Worm (Caenorhabditis elegans): ENCODE measurements around the gene Y71H2AM.12.

Y71H2AM.12 gene

DNA sequence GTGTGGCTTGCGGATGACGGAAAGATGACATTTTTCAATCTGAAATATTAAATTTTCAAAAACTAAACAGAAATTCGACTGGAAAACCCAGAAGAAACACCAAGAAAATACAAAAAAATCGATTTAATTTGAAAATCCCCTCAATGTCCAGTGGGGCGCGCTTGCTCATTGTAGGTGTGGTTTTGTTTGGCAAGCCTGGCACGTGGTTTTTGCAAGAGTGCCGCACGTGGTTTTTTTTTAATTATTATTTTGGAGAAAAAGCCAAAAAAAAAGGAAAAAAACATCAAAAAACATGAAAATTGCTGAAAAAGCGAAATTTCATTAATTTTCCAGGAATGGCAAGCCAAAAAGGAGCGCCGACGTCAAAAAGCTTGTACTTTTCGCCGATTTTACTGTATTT, 34.7 kb upstream of the Y71H2AM.12 start, which contains the start of gene swsn-3 (continued):
- TF ChIP-seq zip-4 (GFP tag; optimal IDR thresholded peaks at IDR 0.05) (no peak), elt-3 (tag; optimal IDR thresholded peaks at IDR 0.05) (peak in 2 of 6 experiments; percentile 33 to 83), sox-4 (tag; optimal IDR thresholded peaks at IDR 0.05) (peak; percentile 83), alr-1 (tag; optimal IDR thresholded peaks at IDR 0.05; ENCODE audit: borderline replicate concordance) (no peak), ceh-82 (tag; optimal IDR thresholded peaks at IDR 0.05) (peak; percentile 56 to 88 (median 77)), fkh-4 (tag; optimal IDR thresholded peaks at IDR 0.05; ENCODE audit: borderline replicate concordance) (peak; percentile 44), nhr-237 (tag; optimal IDR thresholded peaks at IDR 0.05) (peak; percentile 34), elt-2 (tag; optimal IDR thresholded peaks at IDR 0.05) (peak; percentile 68), xbp-1 (tag; optimal IDR thresholded peaks at IDR 0.05) (peak; percentile 88), nhr-28 (tag; optimal IDR thresholded peaks at IDR 0.05) (no peak), irx-1 (tag; optimal IDR thresholded peaks at IDR 0.05) (peak; percentile 82), hlh-4 (tag; optimal IDR thresholded peaks at IDR 0.05) (no peak), lin-15B (tag; optimal IDR thresholded peaks at IDR 0.05) (peak; percentile 93), lin-14 (GFP tag; optimal IDR thresholded peaks at IDR 0.05) (peak; percentile 86), tbx-2 (tag; optimal IDR thresholded peaks at IDR 0.05) (peak; percentile 89), unc-30 (tag; optimal IDR thresholded peaks at IDR 0.05) (no peak), lsy-2 (tag; optimal IDR thresholded peaks at IDR 0.05) (peak; percentile 94 to 95), sptf-1 (tag; optimal IDR thresholded peaks at IDR 0.05) (no peak), ceh-88 (GFP tag; IDR thresholded peaks at IDR 0.05) (peak; percentile 59), tlp-1 (tag; optimal IDR thresholded peaks at IDR 0.05) (no peak), nhr-76 (tag; optimal IDR thresholded peaks at IDR 0.05) (peak; percentile 33), nhr-85 (tag) (peak; percentile 94), swsn-7 (tag; optimal IDR thresholded peaks at IDR 0.05) (peak; percentile 85), C34B4.2 (tag; optimal IDR thresholded peaks at IDR 0.05) (no peak), nhr-47 (tag; optimal IDR thresholded peaks at IDR 0.05) (peak; percentile 92), ztf-4 (tag; optimal IDR thresholded peaks at IDR 0.05) (peak; percentile 77), lin-13 (GFP tag; optimal IDR thresholded peaks at IDR 0.05) (peak; percentile 88), mab-9 (GFP tag; IDR thresholded peaks at IDR 0.05) (no peak), lin-39 (tag; optimal IDR thresholded peaks at IDR 0.05) (peak; percentile 90), nhr-71 (tag; optimal IDR thresholded peaks at IDR 0.05) (peak; percentile 91), grh-1 (GFP tag; IDR thresholded peaks at IDR 0.05) (peak; percentile 70), nhr-20 (tag; optimal IDR thresholded peaks at IDR 0.05) (peak; percentile 86), hlh-17 (GFP tag; optimal IDR thresholded peaks at IDR 0.05; ENCODE audit: borderline replicate concordance) (no peak), aha-1 (tag; optimal IDR thresholded peaks at IDR 0.05) (no peak), C16A3.4 (tag; optimal IDR thresholded peaks at IDR 0.05) (peak; percentile 86), mdl-1 (tag; optimal IDR thresholded peaks at IDR 0.05) (peak in 1 of 2 experiments; percentile 82), isw-1 (GFP tag; IDR thresholded peaks at IDR 0.05) (peak; percentile 84), ets-5 (GFP tag; IDR thresholded peaks at IDR 0.05) (no peak), egl-27 (tag; optimal IDR thresholded peaks at IDR 0.05) (peak in 1 of 2 experiments; percentile 34), rnt-1 (tag; optimal IDR thresholded peaks at IDR 0.05) (peak; percentile 96), unc-130 (tag; optimal IDR thresholded peaks at IDR 0.05) (peak; percentile 92), C04F5.9 (tag; optimal IDR thresholded peaks at IDR 0.05) (peak; percentile 68), sup-37 (GFP tag; optimal IDR thresholded peaks at IDR 0.05) (peak; percentile 34), pax-3 (tag; optimal IDR thresholded peaks at IDR 0.05) (peak; percentile 63), hpl-2 (GFP tag; optimal IDR thresholded peaks at IDR 0.05) (peak; percentile 83), ztf-11 (tag; optimal IDR thresholded peaks at IDR 0.05) (peak in 1 of 2 experiments; percentile 82), pqm-1 (tag; optimal IDR thresholded peaks at IDR 0.05) (no peak), mep-1 (tag; optimal IDR thresholded peaks at IDR 0.05) (peak; percentile 92), zag-1 (tag; optimal IDR thresholded peaks at IDR 0.05) (peak; percentile 16), efl-3 (GFP tag; optimal IDR thresholded peaks at IDR 0.05) (no peak), snpc-4 (tag; optimal IDR thresholded peaks at IDR 0.05) (peak; percentile 88), skn-1 (tag; optimal IDR thresholded peaks at IDR 0.05) (peak; percentile 93), F16B12.6 (tag; optimal IDR thresholded peaks at IDR 0.05) (peak; percentile 72)
